Worm (Caenorhabditis elegans): ENCODE measurements around the gene bmy-1.

Gene bmy-1

ce11 chrII:5365645-5366044 is 7.2 kb downstream of the bmy-1 start, which contains the start of gene F09E5.16:
Gene F09E5.16, minus strand, starts transcription at chrII:5365745.
- no peak for TF ChIP-seq nhr-10 (tag; optimal IDR thresholded peaks at IDR 0.05)
- no peak for TF ChIP-seq lin-13 (GFP tag; optimal IDR thresholded peaks at IDR 0.05)
- no peak for TF ChIP-seq hmg-1.1 (GFP tag; IDR thresholded peaks at IDR 0.05)
- no peak for TF ChIP-seq mep-1 (tag; optimal IDR thresholded peaks at IDR 0.05)
- TF ChIP-seq unc-39 (tag; optimal IDR thresholded peaks at IDR 0.05), result no peak
- TF ChIP-seq ceh-20 (GFP tag; IDR thresholded peaks at IDR 0.05), result no peak
- no peak for TF ChIP-seq aly-2 (tag; optimal IDR thresholded peaks at IDR 0.05)
- TF ChIP-seq zfp-2 (tag; optimal IDR thresholded peaks at IDR 0.05), result no peak
- TF ChIP-seq nhr-77 (tag; optimal IDR thresholded peaks at IDR 0.05), result no peak
- no peak for TF ChIP-seq mes-2 (tag; optimal IDR thresholded peaks at IDR 0.05; ENCODE audit: poor library complexity, severe bottlenecking)
- no peak for TF ChIP-seq nhr-76 (tag; optimal IDR thresholded peaks at IDR 0.05)
- no peak for TF ChIP-seq saeg-2 (GFP tag; IDR thresholded peaks at IDR 0.05)
- no peak for TF ChIP-seq hlh-11 (tag; optimal IDR thresholded peaks at IDR 0.05)
- TF ChIP-seq Y75B8A.6 (GFP tag; IDR thresholded peaks at IDR 0.05), result no peak

- TF ChIP-seq aha-1 (tag), result peak; percentile 3
- no peak for TF ChIP-seq ztf-7 (tag; optimal IDR thresholded peaks at IDR 0.05)
- TF ChIP-seq Y5F2A.4 (GFP tag; optimal IDR thresholded peaks at IDR 0.05), result no peak
- no peak for TF ChIP-seq zip-11 (GFP tag; IDR thresholded peaks at IDR 0.05)
These were observed 12.1 kb downstream of the bmy-1 start, which contains the start of gene F09E5.12 for ce11 chrII:5370641-5371040. Gene F09E5.12, minus strand, starts transcription at chrII:5370741.

ce11 chrII:5373275-5374047 is 15.0 kb downstream of the bmy-1 start, which contains the start of the genes agt-2 and F09E5.3:
Gene agt-2, minus strand, starts transcription at chrII:5373827.
Gene F09E5.3, plus strand, starts transcription at chrII:5373997.
- TF ChIP-seq zip-11 (GFP tag; IDR thresholded peaks at IDR 0.05) (no peak), daf-12 (tag; optimal IDR thresholded peaks at IDR 0.05) (no peak), ZK546.5 (tag; optimal IDR thresholded peaks at IDR 0.05) (no peak), nhr-102 (tag; optimal IDR thresholded peaks at IDR 0.05) (peak; percentile 79), nhr-76 (tag; optimal IDR thresholded peaks at IDR 0.05) (no peak), dpl-1 (GFP tag; optimal IDR thresholded peaks at IDR 0.05) (peak; percentile 87), pha-4 (GFP tag; IDR thresholded peaks at IDR 0.05) (peak; percentile 65), pha-4 (tag; optimal IDR thresholded peaks at IDR 0.05) (peak; percentile 15), mxl-2 (GFP tag; conservative IDR thresholded peaks at IDR 0.05) (no peak), Y105C5A.15 (GFP tag; IDR thresholded peaks at IDR 0.05) (no peak), Y5F2A.4 (GFP tag; optimal IDR thresholded peaks at IDR 0.05) (peak; percentile 9), R02D3.7 (tag; optimal IDR thresholded peaks at IDR 0.05) (no peak), mdt-29 (GFP tag; IDR thresholded peaks at IDR 0.05) (no peak), nhr-42 (GFP tag; IDR thresholded peaks at IDR 0.05) (0 out of 2 replicates have a peak, but pooled peaks have one; percentile 17), mdl-1 (tag; optimal IDR thresholded peaks at IDR 0.05) (peak in 1 of 2 experiments; percentile 42), ztf-11 (tag; optimal IDR thresholded peaks at IDR 0.05) (no peak), saeg-2 (GFP tag; IDR thresholded peaks at IDR 0.05) (no peak), duxl-1 (tag; optimal IDR thresholded peaks at IDR 0.05; ENCODE audit: poor library complexity) (peak; percentile 58), zip-2 (tag; optimal IDR thresholded peaks at IDR 0.05) (peak; percentile 48), ama-1 (optimal IDR thresholded peaks at IDR 0.05) (no peak), ceh-20 (GFP tag; IDR thresholded peaks at IDR 0.05) (peak; percentile 85), lin-39 (tag; optimal IDR thresholded peaks at IDR 0.05) (no peak), lim-7 (GFP tag; IDR thresholded peaks at IDR 0.05) (no peak), ZK337.2 (GFP tag; IDR thresholded peaks at IDR 0.05) (no peak), F37D6.2 (tag; optimal IDR thresholded peaks at IDR 0.05) (peak; percentile 83), lin-15B (tag; optimal IDR thresholded peaks at IDR 0.05) (no peak), nhr-25 (tag; optimal IDR thresholded peaks at IDR 0.05; ENCODE audit: borderline replicate concordance, insufficient read depth) (peak; percentile 73), lin-13 (GFP tag; optimal IDR thresholded peaks at IDR 0.05) (peak; percentile 84), sdz-12 (GFP tag; optimal IDR thresholded peaks at IDR 0.05) (no peak), snpc-4 (tag; optimal IDR thresholded peaks at IDR 0.05) (no peak), vab-7 (GFP tag; IDR thresholded peaks at IDR 0.05) (no peak), dmd-8 (GFP tag; IDR thresholded peaks at IDR 0.05) (no peak), nhr-11 (tag; optimal IDR thresholded peaks at IDR 0.05) (peak; percentile 89), lin-1 (GFP tag; IDR thresholded peaks at IDR 0.05) (no peak), unc-39 (tag; optimal IDR thresholded peaks at IDR 0.05) (no peak), T20F7.1 (GFP tag; optimal IDR thresholded peaks at IDR 0.05) (peak; percentile 80)

Measured in whole organism, L4 larva.